Fruit fly (Drosophila melanogaster): ENCODE measurements around the gene CG14262.

CG14262 gene

DNA sequence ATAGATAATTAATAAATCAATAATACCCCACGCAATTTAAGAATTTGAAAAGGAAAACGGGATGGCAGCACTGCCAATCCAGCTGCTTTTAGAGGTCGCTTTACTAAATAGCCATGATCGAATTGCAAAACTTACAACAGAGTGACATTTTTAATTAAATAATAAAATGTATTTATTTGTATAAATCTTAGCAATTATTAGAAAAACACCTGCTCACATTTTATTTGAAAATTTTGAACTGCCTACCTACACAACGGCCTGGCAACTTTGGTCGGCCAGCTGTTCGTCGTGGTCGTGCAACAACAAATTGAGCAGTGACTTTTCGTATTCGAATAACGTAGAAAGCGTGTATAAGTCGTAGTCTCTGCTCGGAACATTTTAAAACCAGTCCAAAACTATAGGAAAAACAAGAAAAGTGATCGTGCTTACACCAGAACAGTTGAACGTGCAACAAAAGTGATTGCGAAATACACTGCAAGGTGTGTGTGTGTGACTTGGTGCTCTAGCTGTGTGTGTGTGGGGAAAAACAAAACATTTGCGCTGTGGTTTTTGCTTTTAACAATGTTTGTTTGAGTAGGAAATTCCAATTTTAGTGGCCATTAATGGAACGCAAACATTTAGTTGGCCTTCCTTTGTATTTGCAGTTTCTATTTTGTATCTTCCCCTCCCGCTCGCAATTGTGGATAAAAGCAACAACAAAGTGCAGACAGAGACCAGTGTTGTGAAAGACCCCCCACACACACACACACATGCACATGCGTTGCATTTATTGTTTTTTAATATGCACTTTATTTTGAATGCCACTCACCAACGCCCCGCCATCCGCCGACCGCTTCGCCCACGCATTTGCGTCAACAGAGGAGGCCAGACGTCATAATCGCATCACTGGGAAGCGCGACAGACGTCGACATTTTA lies 9.6 kb upstream of the CG14262 start, which contains the start of gene CG5938 (continued):
- TF ChIP-seq croc (GFP tag; conservative IDR thresholded peaks at IDR 0.05) (no peak), H2.0 (GFP tag; IDR thresholded peaks at IDR 0.05) (peak; percentile 55), CG6813 (GFP tag; optimal IDR thresholded peaks at IDR 0.05) (no peak), ftz-f1 (GFP tag; optimal IDR thresholded peaks at IDR 0.05) (no peak), sens-2 (GFP tag; IDR thresholded peaks at IDR 0.05) (no peak), CG7786 (GFP tag; optimal IDR thresholded peaks at IDR 0.05) (no peak), CG9817 (tag; optimal IDR thresholded peaks at IDR 0.05) (peak; percentile 9), gcm (GFP tag; optimal IDR thresholded peaks at IDR 0.05) (no peak), CG8765 (GFP tag; IDR thresholded peaks at IDR 0.05) (no peak), B-H2 (GFP tag; optimal IDR thresholded peaks at IDR 0.05) (peak; percentile 46), CG4730 (GFP tag; IDR thresholded peaks at IDR 0.05) (no peak), Lhr (GFP tag; optimal IDR thresholded peaks at IDR 0.05) (no peak), pnt (GFP tag; optimal IDR thresholded peaks at IDR 0.05) (no peak), Sin3A (optimal IDR thresholded peaks at IDR 0.05) (no peak), salm (tag; optimal IDR thresholded peaks at IDR 0.05) (no peak), CG1529 (GFP tag; optimal IDR thresholded peaks at IDR 0.05) (no peak), Camta (GFP tag; optimal IDR thresholded peaks at IDR 0.05) (no peak), CG14014 (GFP tag; IDR thresholded peaks at IDR 0.05) (no peak), CG4424 (GFP tag; optimal IDR thresholded peaks at IDR 0.05) (peak; percentile 38), Nf-YA (GFP tag; IDR thresholded peaks at IDR 0.05) (no peak), eyg (GFP tag; optimal IDR thresholded peaks at IDR 0.05) (no peak), sisA (GFP tag; IDR thresholded peaks at IDR 0.05) (no peak), CG1832 (GFP tag; optimal IDR thresholded peaks at IDR 0.05) (no peak), sug (tag; optimal IDR thresholded peaks at IDR 0.05) (peak; percentile 49), pfk (GFP tag; optimal IDR thresholded peaks at IDR 0.05) (no peak), CG16815 (GFP tag; optimal IDR thresholded peaks at IDR 0.05) (no peak), Ets65A (GFP tag) (peak; percentile 70), pb (GFP tag; optimal IDR thresholded peaks at IDR 0.05) (no peak), Xbp1 (GFP tag; optimal IDR thresholded peaks at IDR 0.05) (peak; percentile 7), Mad (GFP tag; optimal IDR thresholded peaks at IDR 0.05) (no peak), ewg (GFP tag; optimal IDR thresholded peaks at IDR 0.05) (no peak), Elba2 (GFP tag; optimal IDR thresholded peaks at IDR 0.05) (no peak), NK7.1 (GFP tag; optimal IDR thresholded peaks at IDR 0.05) (no peak), toy (GFP tag; IDR thresholded peaks at IDR 0.05) (no peak), CG11247 (GFP tag; IDR thresholded peaks at IDR 0.05) (no peak), CG3726 (GFP tag; IDR thresholded peaks at IDR 0.05) (no peak), Oaz (GFP tag; IDR thresholded peaks at IDR 0.05) (no peak), CG10267 (tag; optimal IDR thresholded peaks at IDR 0.05) (peak; percentile 79), ken (GFP tag; IDR thresholded peaks at IDR 0.05) (0 out of 3 replicates have a peak, but pooled peaks have one; percentile 13), CG7372 (GFP tag; IDR thresholded peaks at IDR 0.05) (no peak), slbo (GFP tag; IDR thresholded peaks at IDR 0.05) (peak; percentile 32; the same call in 1 of the 2 replicates), gt (GFP tag; IDR thresholded peaks at IDR 0.05) (no peak), PHDP (tag; optimal IDR thresholded peaks at IDR 0.05) (peak; percentile 14), CG9727 (GFP tag; optimal IDR thresholded peaks at IDR 0.05) (peak; percentile 10), CG3838 (GFP tag; optimal IDR thresholded peaks at IDR 0.05) (no peak), MESR4 (GFP tag; optimal IDR thresholded peaks at IDR 0.05) (peak; percentile 73), Ssrp (tag; optimal IDR thresholded peaks at IDR 0.05) (peak; percentile 21), CG7556 (GFP tag; optimal IDR thresholded peaks at IDR 0.05) (no peak), HLH54F (GFP tag; optimal IDR thresholded peaks at IDR 0.05) (no peak), crc (GFP tag; optimal IDR thresholded peaks at IDR 0.05) (no peak), CG6175 (GFP tag; IDR thresholded peaks at IDR 0.05) (no peak)
